Fruit fly (Drosophila melanogaster) whole organism: ENCODE data around the gene CG11893.

Source experiments
- CG8478 ChIP-seq: fragments of >200 bp; optimal IDR thresholded peaks from 2 replicates; lab custom pipeline; 2018; ENCODE audit warnings: inconsistent platforms
- Dll ChIP-seq: fragments of >200 bp; optimal IDR thresholded peaks from 2 replicates; lab custom pipeline; 2017
- EcR ChIP-seq, 2 experiments: fragments of >200 bp; optimal IDR thresholded peaks; 2 replicates each; lab custom pipeline; 2017; ENCODE audit warnings: missing biosample characterization in 2 of 2, missing genetic modification characterization in 2 of 2, missing genetic modification reagents in 2 of 2
- psq ChIP-seq: fragments of >200 bp; optimal IDR thresholded peaks from 2 replicates; lab custom pipeline; 2017
- usp ChIP-seq: fragments of >200 bp; optimal IDR thresholded peaks from 2 replicates; lab custom pipeline; 2017; ENCODE audit warnings: missing biosample characterization, missing genetic modification characterization, mixed read lengths

dm6 chr3R:25305822-25306544, 16.3 kb downstream of the CG11893 start:
- TF ChIP-seq psq (lab: Kevin White, UChicago) (no peak), usp (GFP tag; lab: Kevin White, UChicago) (no peak), EcR (GFP tag; optimal IDR thresholded peaks at IDR 0.05; lab: Kevin White, UChicago) (no peak), Dll (no peak), CG8478 (lab: Kevin White, UChicago) (no peak)
